Worm (Caenorhabditis elegans): Measurements from ENCODE around the gene glr-2.

The glr-2 gene

DNA sequence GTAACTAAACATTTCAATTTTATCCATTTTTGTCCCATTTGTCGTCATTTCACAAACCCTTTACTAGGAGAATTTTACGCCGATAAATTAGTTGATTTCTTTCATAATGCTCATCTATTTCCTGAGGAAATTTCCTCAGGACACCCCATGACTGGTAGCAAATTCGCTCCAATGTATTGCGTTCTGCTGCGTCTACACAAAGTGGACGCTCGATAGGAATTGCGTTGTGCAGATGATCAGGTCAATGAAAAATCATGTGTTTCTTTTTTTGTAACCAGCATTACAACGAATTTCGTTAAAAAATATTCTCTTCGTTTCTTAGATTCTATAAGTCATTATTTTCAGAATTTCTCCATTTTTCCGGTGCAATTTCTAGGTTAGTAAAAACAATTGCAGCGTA lies 37.1 kb upstream of the glr-2 start, which contains the start of gene epg-4 (continued):
- TF ChIP-seq aptf-2 (GFP tag; conservative IDR thresholded peaks at IDR 0.05): no peak
- TF ChIP-seq egrh-3 (GFP tag; IDR thresholded peaks at IDR 0.05): no peak
- peak; percentile 53 for TF ChIP-seq tbp1 (GFP tag; optimal IDR thresholded peaks at IDR 0.05)
- TF ChIP-seq nhr-120 (GFP tag; IDR thresholded peaks at IDR 0.05): no peak
- no peak for TF ChIP-seq lin-40 (tag; optimal IDR thresholded peaks at IDR 0.05)
- TF ChIP-seq snpc-4 (GFP tag; optimal IDR thresholded peaks at IDR 0.05): no peak
- peak in 3 of 4 experiments; percentile 3 to 25 (median 9) for TF ChIP-seq snpc-4 (tag; optimal IDR thresholded peaks at IDR 0.05)
- TF ChIP-seq snpc-3.4 (tag; optimal IDR thresholded peaks at IDR 0.05): peak; percentile 9
- no peak for TF ChIP-seq T26A5.8 (tag; optimal IDR thresholded peaks at IDR 0.05)
- peak; percentile 21 for TF ChIP-seq atf-7 (tag; optimal IDR thresholded peaks at IDR 0.05)
- TF ChIP-seq ztf-26 (tag; optimal IDR thresholded peaks at IDR 0.05): no peak
- TF ChIP-seq let-607 (tag; optimal IDR thresholded peaks at IDR 0.05): peak in 1 of 2 experiments; percentile 49
- no peak for TF ChIP-seq egl-18 (GFP tag; IDR thresholded peaks at IDR 0.05)
- TF ChIP-seq attf-6 (GFP tag; IDR thresholded peaks at IDR 0.05): 0 out of 2 replicates have a peak, but pooled peaks have one; percentile 31
- TF ChIP-seq madf-3 (GFP tag; IDR thresholded peaks at IDR 0.05): peak; percentile 81
- TF ChIP-seq nfya-2 (GFP tag; IDR thresholded peaks at IDR 0.05): no peak
- no peak for TF ChIP-seq sdz-38 (tag; optimal IDR thresholded peaks at IDR 0.05)
- peak; percentile 24 for TF ChIP-seq K12H6.12 (tag; optimal IDR thresholded peaks at IDR 0.05)
- TF ChIP-seq F10E7.11 (tag; optimal IDR thresholded peaks at IDR 0.05): no peak
- TF ChIP-seq athp-1 (tag; optimal IDR thresholded peaks at IDR 0.05): peak; percentile 34
- TF ChIP-seq lin-54 (GFP tag; optimal IDR thresholded peaks at IDR 0.05): peak; percentile 42
- no peak for TF ChIP-seq attf-3 (GFP tag; conservative IDR thresholded peaks at IDR 0.05)
- TF ChIP-seq F39B2.1 (GFP tag; IDR thresholded peaks at IDR 0.05): no peak
- TF ChIP-seq nfya-1 (tag; optimal IDR thresholded peaks at IDR 0.05; ENCODE audit: borderline replicate concordance, insufficient read depth): no peak
- peak; percentile 18 for TF ChIP-seq efl-1 (GFP tag; optimal IDR thresholded peaks at IDR 0.05)
- no peak for TF ChIP-seq Y56A3A.18 (GFP tag; IDR thresholded peaks at IDR 0.05)
- TF ChIP-seq D2030.7 (GFP tag; IDR thresholded peaks at IDR 0.05): peak; percentile 27; the same call in 1 of the 2 replicates
- no peak for TF ChIP-seq ztf-22 (GFP tag; optimal IDR thresholded peaks at IDR 0.05)
- no peak for TF ChIP-seq ztf-25 (GFP tag; IDR thresholded peaks at IDR 0.05)
- TF ChIP-seq pbrm-1 (GFP tag; IDR thresholded peaks at IDR 0.05): peak; percentile 43; the same call in 1 of the 2 replicates
- peak; percentile 44 for TF ChIP-seq madf-6 (GFP tag; IDR thresholded peaks at IDR 0.05)
- TF ChIP-seq ekl-4 (GFP tag; IDR thresholded peaks at IDR 0.05): 0 out of 2 replicates have a peak, but pooled peaks have one; percentile 33
- no peak for TF ChIP-seq repo-1 (tag; optimal IDR thresholded peaks at IDR 0.05)
- TF ChIP-seq dpff-1 (tag; optimal IDR thresholded peaks at IDR 0.05): no peak
- peak; percentile 53 for TF ChIP-seq nhr-80 (tag; optimal IDR thresholded peaks at IDR 0.05)
- no peak for TF ChIP-seq mel-28 (tag; optimal IDR thresholded peaks at IDR 0.05; ENCODE audit: borderline replicate concordance)
- TF ChIP-seq dpl-1 (GFP tag; optimal IDR thresholded peaks at IDR 0.05): no peak
- TF ChIP-seq lin-26 (GFP tag; IDR thresholded peaks at IDR 0.05): peak; percentile 64; the same call in 1 of the 2 replicates
- TF ChIP-seq hrde-1 (tag; optimal IDR thresholded peaks at IDR 0.05; ENCODE audit: borderline replicate concordance): peak; percentile 52
- no peak for TF ChIP-seq tbx-9 (tag; optimal IDR thresholded peaks at IDR 0.05; ENCODE audit: borderline replicate concordance)
- peak; percentile 30 for TF ChIP-seq zim-3 (tag; optimal IDR thresholded peaks at IDR 0.05)
- no peak for TF ChIP-seq xnd-1 (tag; optimal IDR thresholded peaks at IDR 0.05)
- peak in 1 of 3 experiments; percentile 28 for TF ChIP-seq lin-35 (GFP tag; optimal IDR thresholded peaks at IDR 0.05)
- TF ChIP-seq attf-5 (GFP tag; optimal IDR thresholded peaks at IDR 0.05): peak; percentile 89
- peak; percentile 50 for TF ChIP-seq hmg-1.2 (GFP tag; IDR thresholded peaks at IDR 0.05)
- peak; percentile 54; the same call in 1 of the 2 replicates for TF ChIP-seq F33H1.4 (GFP tag; IDR thresholded peaks at IDR 0.05)
- peak; percentile 28 for TF ChIP-seq nhr-90 (tag; optimal IDR thresholded peaks at IDR 0.05)
- peak; percentile 71 for TF ChIP-seq F49E8.2 (tag; optimal IDR thresholded peaks at IDR 0.05; ENCODE audit: insufficient read depth)
